Worm (Caenorhabditis elegans): Measurements from ENCODE around the gene ubxn-2.
"Not testable (repeated sequence)": the region's sequence is repeated elsewhere in the genome, so short reads cannot be mapped to it uniquely, and the experiment has no call there.

DNA sequence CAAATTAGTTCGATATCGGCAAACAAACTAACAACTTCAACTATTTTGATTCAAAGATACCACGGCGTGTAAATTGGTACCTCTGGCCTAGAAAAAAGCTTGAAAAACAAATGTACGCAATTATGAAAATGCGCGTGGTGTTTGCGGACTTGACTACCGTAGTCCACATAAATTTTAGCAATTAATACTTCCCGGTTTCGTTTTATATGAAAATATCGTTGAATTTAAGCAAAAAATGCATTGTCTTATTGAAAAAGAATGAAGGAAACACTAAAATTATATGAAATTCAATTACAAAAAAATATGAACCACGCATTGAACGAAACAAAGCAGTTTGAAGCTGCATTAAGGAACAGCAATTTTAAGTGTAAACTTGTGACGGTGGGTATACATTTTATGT is 50.7 kb downstream of the ubxn-2 start, which contains the start of gene gpx-4:
- TF ChIP-seq mxl-1 (tag; optimal IDR thresholded peaks at IDR 0.05); unc-62 (GFP tag; optimal IDR thresholded peaks at IDR 0.05): not testable (repeated sequence)
